Worm (Caenorhabditis elegans): ENCODE measurements around the gene ceh-13.

DNA sequence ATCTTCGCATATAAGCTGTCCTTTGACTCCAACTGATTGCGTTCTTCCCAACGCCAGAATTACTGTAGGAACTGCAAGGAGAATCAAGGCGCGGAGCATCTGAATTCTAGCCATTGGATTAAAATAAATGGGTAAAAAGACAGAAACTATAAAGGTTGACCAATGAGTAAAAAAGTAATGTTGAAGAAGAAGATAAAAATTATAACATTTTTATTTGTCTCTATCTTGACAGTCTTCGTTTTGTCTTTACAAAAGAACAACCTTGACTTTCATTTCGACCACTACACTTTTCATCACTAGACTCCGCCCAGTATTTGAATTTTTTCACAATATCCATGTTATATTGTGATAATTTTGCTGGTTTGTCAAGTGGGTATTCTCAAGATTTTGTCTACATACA is 9.8 kb downstream of the ceh-13 start, which contains the start of gene ttr-8:
- TF ChIP-seq ama-1 (optimal IDR thresholded peaks at IDR 0.05) (no peak), ceh-36 (tag; optimal IDR thresholded peaks at IDR 0.05) (no peak), pes-1 (GFP tag; IDR thresholded peaks at IDR 0.05) (no peak), tbx-37 (GFP tag; conservative IDR thresholded peaks at IDR 0.05) (no peak)

Data from whole organism, early embryonic.